Fruit fly (Drosophila melanogaster): ENCODE data around the gene dsh.

- no peak for TF ChIP-seq ttk (optimal IDR thresholded peaks at IDR 0.05)
- no peak for TF ChIP-seq h (optimal IDR thresholded peaks at IDR 0.05)
- no peak for TF ChIP-seq psq (optimal IDR thresholded peaks at IDR 0.05)
- TF ChIP-seq Myc (optimal IDR thresholded peaks at IDR 0.05): no peak
- no peak for TF ChIP-seq insv (optimal IDR thresholded peaks at IDR 0.05)
These were observed 13.5 kb upstream of the dsh start for dm6 chrX:11342168-11342567.
